Fruit fly (Drosophila melanogaster) whole organism, embryonic: ENCODE data around the gene dtn.

Experiments used
- Aef1 ChIP-seq: fragments of 200-800 bp; sonication (Bioruptor generic); IDR thresholded peaks from 3 replicates; pipeline ENCODE4 v1.3.6; 2022; ENCODE audit warnings: missing biosample characterization, missing genetic modification characterization
- Awh ChIP-seq: fragments of 200-800 bp; sonication (Bioruptor generic); IDR thresholded peaks from 2 replicates; pipeline ENCODE4, ENCODE4 v1.3.6; 2022; ENCODE audit warnings: missing biosample characterization, missing genetic modification characterization
- B-H1 ChIP-seq: fragments of 200-800 bp; sonication (Bioruptor generic); IDR thresholded peaks from 3 replicates; pipeline ENCODE4 v1.3.6; 2022; ENCODE audit warnings: missing biosample characterization, missing genetic modification characterization
- Bteb2 ChIP-seq: fragments of 200-800 bp; sonication (Bioruptor generic); optimal IDR thresholded peaks from 2 replicates; lab custom pipeline; 2016; ENCODE audit warnings: missing biosample characterization, missing genetic modification characterization
- CG1024 ChIP-seq: fragments of 200-800 bp; sonication (Bioruptor generic); IDR thresholded peaks from 2 replicates; pipeline ENCODE4 v1.3.6; 2022; ENCODE audit warnings: missing biosample characterization, missing genetic modification characterization
- CG10565 ChIP-seq: fragments of 200-800 bp; sonication (Bioruptor generic); optimal IDR thresholded peaks from 3 replicates; lab custom pipeline; 2016; ENCODE audit warnings: missing biosample characterization, mild to moderate bottlenecking, missing genetic modification characterization
- CG11247 ChIP-seq: fragments of 200-800 bp; sonication (Bioruptor generic); IDR thresholded peaks from 2 replicates; pipeline ENCODE4 v1.3.6; 2022; ENCODE audit warnings: missing biosample characterization, missing genetic modification characterization
- CG11560 ChIP-seq: fragments of 200-800 bp; sonication (Bioruptor generic); IDR thresholded peaks from 3 replicates; pipeline ENCODE4 v1.3.6; 2022; ENCODE audit warnings: missing biosample characterization, missing genetic modification characterization
- CG12219 ChIP-seq: fragments of 200-800 bp; sonication (Bioruptor generic); optimal IDR thresholded peaks from 3 replicates; lab custom pipeline; 2018; ENCODE audit warnings: missing biosample characterization, mild to moderate bottlenecking, missing genetic modification characterization
- CG12391 ChIP-seq: fragments of 200-800 bp; sonication (Bioruptor generic); optimal IDR thresholded peaks from 3 replicates; lab custom pipeline; 2018; ENCODE audit warnings: missing biosample characterization, mild to moderate bottlenecking, missing genetic modification characterization, moderate library complexity
- CG14014 ChIP-seq: fragments of 200-800 bp; sonication (Bioruptor generic); IDR thresholded peaks from 2 replicates; pipeline ENCODE4 v1.3.6; 2022; ENCODE audit warnings: missing biosample characterization, missing genetic modification characterization
- CG1529 ChIP-seq: fragments of 200-800 bp; sonication (Bioruptor generic); optimal IDR thresholded peaks from 3 replicates; lab custom pipeline; 2018; ENCODE audit warnings: missing biosample characterization, missing genetic modification characterization
- CG17186 ChIP-seq: fragments of 200-800 bp; sonication (Bioruptor generic); optimal IDR thresholded peaks from 3 replicates; lab custom pipeline; 2017; ENCODE audit warnings: missing biosample characterization, missing genetic modification reagents, missing genetic modification characterization
- CG3163 ChIP-seq: fragments of 200-800 bp; sonication (Bioruptor generic); optimal IDR thresholded peaks from 3 replicates; lab custom pipeline; 2016; ENCODE audit warnings: missing biosample characterization, missing genetic modification characterization
- CG32772 ChIP-seq: fragments of 200-800 bp; sonication (Bioruptor generic); IDR thresholded peaks from 2 replicates; pipeline ENCODE4 v1.3.6; 2022; ENCODE audit warnings: missing biosample characterization, missing genetic modification characterization
- CG6765 ChIP-seq: fragments of 200-800 bp; sonication (Bioruptor generic); optimal IDR thresholded peaks from 3 replicates; lab custom pipeline; 2017; ENCODE audit warnings: missing biosample characterization, mild to moderate bottlenecking, missing genetic modification characterization
- CG7963 ChIP-seq: fragments of 200-800 bp; sonication (Bioruptor generic); IDR thresholded peaks from 3 replicates; pipeline ENCODE4 v1.3.6; 2022; ENCODE audit warnings: missing biosample characterization, missing genetic modification characterization; ENCODE audit not compliant: partially characterized antibody
- CG9215 ChIP-seq: fragments of 200-800 bp; sonication (Bioruptor generic); IDR thresholded peaks from 2 replicates; pipeline ENCODE4 v1.3.6; 2022; ENCODE audit warnings: missing biosample characterization, missing genetic modification characterization
- CG9437 ChIP-seq: fragments of 200-800 bp; sonication (Bioruptor generic); optimal IDR thresholded peaks from 2 replicates; lab custom pipeline; 2018; ENCODE audit warnings: missing biosample characterization, mild to moderate bottlenecking, missing genetic modification characterization
- D19A ChIP-seq: fragments of 200-800 bp; optimal IDR thresholded peaks from 3 replicates; lab custom pipeline; 2019; ENCODE audit warnings: missing biosample characterization, mild to moderate bottlenecking, missing genetic modification characterization, moderate library complexity
- Dad ChIP-seq: fragments of 200-800 bp; sonication (Bioruptor generic); optimal IDR thresholded peaks from 3 replicates; lab custom pipeline; 2016; ENCODE audit warnings: missing biosample characterization, missing genetic modification characterization
- E2f1 ChIP-seq: fragments of 200-800 bp; sonication (Bioruptor generic); IDR thresholded peaks from 2 replicates; pipeline ENCODE4 v1.3.6; 2022; ENCODE audit warnings: missing biosample characterization, missing genetic modification characterization
- Fer3 ChIP-seq: fragments of 200-800 bp; sonication (Bioruptor generic); optimal IDR thresholded peaks from 2 replicates; lab custom pipeline; 2018; ENCODE audit warnings: missing biosample characterization, mild to moderate bottlenecking, missing genetic modification characterization, moderate library complexity
- Gsc ChIP-seq: fragments of 200-800 bp; sonication (Bioruptor generic); IDR thresholded peaks from 2 replicates; pipeline ENCODE4 v1.3.6; 2022; ENCODE audit warnings: missing biosample characterization, missing genetic modification characterization
- H15 ChIP-seq: fragments of 200-800 bp; sonication (Bioruptor generic); IDR thresholded peaks from 3 replicates; pipeline ENCODE4 v1.3.6; 2022; ENCODE audit warnings: missing biosample characterization, missing genetic modification characterization
- HLH3B ChIP-seq: fragments of 200-800 bp; sonication (Bioruptor generic); IDR thresholded peaks from 2 replicates; pipeline ENCODE4 v1.3.6; 2022; ENCODE audit warnings: missing biosample characterization, missing genetic modification characterization
- Hr3 ChIP-seq: fragments of 200-800 bp; sonication (Bioruptor generic); optimal IDR thresholded peaks from 3 replicates; lab custom pipeline; 2016; ENCODE audit warnings: missing biosample characterization, missing genetic modification characterization
- Hsf ChIP-seq: fragments of 200-800 bp; sonication (Bioruptor generic); optimal IDR thresholded peaks from 3 replicates; lab custom pipeline; 2016; ENCODE audit warnings: missing biosample characterization, missing genetic modification characterization
- Meics ChIP-seq: fragments of 200-800 bp; sonication (Bioruptor generic); optimal IDR thresholded peaks from 2 replicates; lab custom pipeline; 2017; ENCODE audit warnings: missing biosample characterization, mild to moderate bottlenecking, missing genetic modification characterization
- Mrtf ChIP-seq: fragments of 200-800 bp; sonication (Bioruptor generic); IDR thresholded peaks from 3 replicates; pipeline ENCODE4 v1.3.6; 2022; ENCODE audit warnings: missing biosample characterization, missing genetic modification characterization
- Sry-β ChIP-seq: fragments of 200-800 bp; sonication (Bioruptor generic); optimal IDR thresholded peaks from 2 replicates; lab custom pipeline; 2018; ENCODE audit warnings: missing biosample characterization, mild to moderate bottlenecking, missing genetic modification characterization, moderate library complexity
- Usf ChIP-seq: fragments of 200-800 bp; sonication (Bioruptor generic); optimal IDR thresholded peaks from 2 replicates; lab custom pipeline; 2017; ENCODE audit warnings: missing genotype, missing biosample characterization, missing genetic modification characterization
- chinmo ChIP-seq: fragments of 200-800 bp; sonication (Bioruptor generic); IDR thresholded peaks from 4 replicates; pipeline ENCODE4 v1.3.6; 2022; ENCODE audit warnings: missing biosample characterization, missing genetic modification characterization; ENCODE audit not compliant: partially characterized antibody
- ci ChIP-seq: fragments of 200-800 bp; sonication (Bioruptor generic); IDR thresholded peaks from 3 replicates; pipeline ENCODE4 v1.3.6; 2022; ENCODE audit warnings: missing biosample characterization, missing genetic modification characterization
- dmrt11E ChIP-seq: fragments of 200-800 bp; sonication (Bioruptor generic); optimal IDR thresholded peaks from 3 replicates; lab custom pipeline; 2018; ENCODE audit warnings: missing biosample characterization, mild to moderate bottlenecking, missing genetic modification characterization, moderate library complexity
- emc ChIP-seq: fragments of 200-800 bp; sonication (Bioruptor generic); optimal IDR thresholded peaks from 2 replicates; lab custom pipeline; 2016; ENCODE audit warnings: missing biosample characterization, missing genetic modification characterization
- eyg ChIP-seq: fragments of 200-800 bp; sonication (Bioruptor generic); optimal IDR thresholded peaks from 3 replicates; lab custom pipeline; 2016; ENCODE audit warnings: missing biosample characterization, missing genetic modification characterization
- gsb ChIP-seq: fragments of 200-800 bp; sonication (Bioruptor generic); IDR thresholded peaks from 2 replicates; pipeline ENCODE4 v1.3.6; 2022; ENCODE audit warnings: missing biosample characterization, missing genetic modification characterization
- gt ChIP-seq: fragments of 200-800 bp; sonication (Bioruptor generic); IDR thresholded peaks from 2 replicates; pipeline ENCODE4 v1.3.6; 2022; ENCODE audit warnings: missing biosample characterization, missing genetic modification characterization
- jing ChIP-seq: fragments of 200-800 bp; sonication (Bioruptor generic); optimal IDR thresholded peaks from 2 replicates; lab custom pipeline; 2018; ENCODE audit warnings: missing biosample characterization, mild to moderate bottlenecking, missing genetic modification characterization
- ken ChIP-seq: fragments of 200-800 bp; sonication (Bioruptor generic); IDR thresholded peaks from 3 replicates; pipeline ENCODE4 v1.3.6; 2022; ENCODE audit warnings: missing biosample characterization, missing genetic modification characterization
- lbe ChIP-seq: fragments of 200-800 bp; sonication (Bioruptor generic); optimal IDR thresholded peaks from 2 replicates; lab custom pipeline; 2016; ENCODE audit warnings: missing biosample characterization, mild to moderate bottlenecking, missing genetic modification characterization
- otp ChIP-seq: fragments of 200-800 bp; sonication (Bioruptor generic); IDR thresholded peaks from 3 replicates; pipeline ENCODE4, ENCODE4 v1.3.6; 2022; ENCODE audit warnings: missing biosample characterization, missing genetic modification characterization
- pum ChIP-seq: fragments of 200-800 bp; sonication (Bioruptor generic); optimal IDR thresholded peaks from 2 replicates; lab custom pipeline; 2016; ENCODE audit warnings: missing biosample characterization, missing genetic modification characterization
- pzg ChIP-seq: fragments of 200-800 bp; sonication (Bioruptor generic); optimal IDR thresholded peaks from 3 replicates; lab custom pipeline; 2018; ENCODE audit warnings: missing biosample characterization, mild to moderate bottlenecking, missing genetic modification characterization, moderate library complexity
- ro ChIP-seq: fragments of 200-800 bp; sonication (Bioruptor generic); IDR thresholded peaks from 2 replicates; pipeline ENCODE4 v1.3.6; 2022; ENCODE audit warnings: missing biosample characterization, missing genetic modification characterization
- scrt ChIP-seq: fragments of 200-800 bp; sonication (Bioruptor generic); optimal IDR thresholded peaks from 2 replicates; lab custom pipeline; 2018; ENCODE audit warnings: missing biosample characterization, mild to moderate bottlenecking, missing genetic modification characterization, moderate library complexity
- sens ChIP-seq: fragments of 200-800 bp; sonication (Bioruptor generic); peaks from one replicate; lab custom pipeline; 2016; ENCODE audit warnings: missing biosample characterization, missing genetic modification characterization
- shn ChIP-seq: fragments of 200-800 bp; sonication (Bioruptor generic); optimal IDR thresholded peaks from 3 replicates; lab custom pipeline; 2016; ENCODE audit warnings: missing biosample characterization, missing genetic modification characterization
- slou ChIP-seq: fragments of 200-800 bp; sonication (Bioruptor generic); optimal IDR thresholded peaks from 3 replicates; lab custom pipeline; 2016; ENCODE audit warnings: missing biosample characterization, missing genetic modification characterization
- sug ChIP-seq: fragments of 200-800 bp; optimal IDR thresholded peaks from 2 replicates; lab custom pipeline; 2019; ENCODE audit warnings: missing biosample characterization, mild to moderate bottlenecking, missing genetic modification characterization, moderate library complexity
- ttk ChIP-seq: fragments of 200-800 bp; sonication (Bioruptor generic); IDR thresholded peaks from 2 replicates; pipeline ENCODE4 v2.1.2; 2022; ENCODE audit warnings: missing biosample characterization, missing genetic modification characterization
- vvl ChIP-seq: fragments of 200-800 bp; sonication (Bioruptor generic); IDR thresholded peaks from 2 replicates; pipeline ENCODE4 v1.3.6; 2022; ENCODE audit warnings: missing biosample characterization, missing genetic modification characterization

dtn gene

DNA sequence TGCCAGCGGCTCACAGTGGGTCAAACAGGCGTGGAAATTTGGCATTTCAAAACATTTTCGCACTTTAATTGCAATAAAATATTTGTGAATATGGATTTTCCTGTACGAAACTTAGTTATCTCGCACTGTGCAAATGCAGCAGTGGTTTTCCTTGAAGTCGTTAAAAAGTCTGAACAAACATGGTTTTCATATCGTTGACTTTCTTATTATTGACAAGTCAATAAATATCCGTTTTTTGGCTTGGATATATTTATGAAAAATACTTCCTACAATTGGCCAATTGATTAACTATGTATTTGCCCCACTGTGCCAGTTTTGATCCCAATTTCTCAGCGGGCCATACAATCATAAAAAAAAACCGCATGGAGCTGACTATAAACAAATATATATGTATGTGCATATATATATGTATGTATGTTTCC, 40.0 kb downstream of the dtn start:
- TF ChIP-seq ttk (GFP tag; lab: Robert Waterston, UW) = peak; percentile 96
- TF ChIP-seq chinmo (GFP tag; lab: Robert Waterston, UW) = no peak
- peak; percentile 69 for TF ChIP-seq lbe
- TF ChIP-seq CG1529 (GFP tag; lab: Kevin White, UChicago) = peak; percentile 97
- TF ChIP-seq CG9437 (GFP tag; lab: Kevin White, UChicago) = peak; percentile 95
- TF ChIP-seq Gsc (GFP tag; lab: Robert Waterston, UW) = peak; percentile 84
- TF ChIP-seq CG11560 (tag; lab: Robert Waterston, UW) = peak; percentile 88
- peak; percentile 97 for TF ChIP-seq Hsf (GFP tag; lab: Kevin White, UChicago)
- TF ChIP-seq Mrtf (GFP tag; lab: Robert Waterston, UW) = peak; percentile 93
- TF ChIP-seq slou (GFP tag; lab: Kevin White, UChicago) = peak; percentile 85
- TF ChIP-seq H15 (GFP tag; lab: Robert Waterston, UW) = peak; percentile 91
- TF ChIP-seq Dad (GFP tag; lab: Kevin White, UChicago) = peak; percentile 96
- TF ChIP-seq E2f1 (GFP tag; lab: Robert Waterston, UW) = peak; percentile 93
- peak; percentile 82 for TF ChIP-seq CG11247
- peak; percentile 91 for TF ChIP-seq otp (GFP tag; lab: Robert Waterston, UW)
- TF ChIP-seq Awh (GFP tag; lab: Robert Waterston, UW) = peak; percentile 93
- TF ChIP-seq CG12391 (tag; lab: Kevin White, UChicago) = peak; percentile 96
- TF ChIP-seq CG3163 (GFP tag; lab: Kevin White, UChicago) = peak; percentile 82
- TF ChIP-seq D19A (tag; lab: Kevin White, UChicago) = peak; percentile 93
- TF ChIP-seq Sry-β (GFP tag; lab: Kevin White, UChicago) = peak; percentile 62
- TF ChIP-seq sug (tag; lab: Kevin White, UChicago) = peak; percentile 86
- TF ChIP-seq CG1024 (GFP tag; lab: Robert Waterston, UW) = peak; percentile 88
- TF ChIP-seq Bteb2 = peak; percentile 94
- peak; percentile 85 for TF ChIP-seq scrt (GFP tag; lab: Kevin White, UChicago)
- TF ChIP-seq HLH3B (GFP tag; lab: Robert Waterston, UW) = peak; percentile 94
- peak; percentile 96 for TF ChIP-seq jing
- TF ChIP-seq pzg (GFP tag; lab: Kevin White, UChicago) = no peak
- peak; percentile 89 for TF ChIP-seq gsb (GFP tag; lab: Robert Waterston, UW)
- peak; percentile 95 for TF ChIP-seq vvl (GFP tag; lab: Robert Waterston, UW)
- TF ChIP-seq Hr3 (GFP tag; lab: Kevin White, UChicago) = peak; percentile 96
- peak; percentile 89 for TF ChIP-seq CG6765 (GFP tag; lab: Kevin White, UChicago)
- peak; percentile 95 for TF ChIP-seq CG32772 (GFP tag; lab: Robert Waterston, UW)
- TF ChIP-seq dmrt11E = peak; percentile 90
- peak; percentile 91 for TF ChIP-seq Fer3 (tag; lab: Kevin White, UChicago)
- peak; percentile 91 for TF ChIP-seq CG14014 (GFP tag; lab: Robert Waterston, UW)
- peak; percentile 83 for TF ChIP-seq emc (GFP tag; lab: Kevin White, UChicago)
- peak; percentile 96 for TF ChIP-seq shn (GFP tag; lab: Kevin White, UChicago)
- peak; percentile 83 for TF ChIP-seq ro (GFP tag; lab: Robert Waterston, UW)
- TF ChIP-seq ken (GFP tag; lab: Robert Waterston, UW) = peak; percentile 95
- no peak for TF ChIP-seq CG7963 (GFP tag; lab: Robert Waterston, UW)
- peak; percentile 83 for TF ChIP-seq Usf (GFP tag; lab: Kevin White, UChicago)
- TF ChIP-seq CG12219 (GFP tag; lab: Kevin White, UChicago) = peak; percentile 95
- peak; percentile 95 for TF ChIP-seq Meics (GFP tag; lab: Kevin White, UChicago)
- peak; percentile 88 for TF ChIP-seq CG9215 (GFP tag; lab: Robert Waterston, UW)
- peak; percentile 86 for TF ChIP-seq eyg
- peak; percentile 93 for TF ChIP-seq Aef1 (GFP tag; lab: Robert Waterston, UW)
- peak; percentile 93 for TF ChIP-seq B-H1
- TF ChIP-seq gt (GFP tag; lab: Robert Waterston, UW) = peak; percentile 85
- TF ChIP-seq ci (GFP tag; lab: Robert Waterston, UW) = peak; percentile 95
- TF ChIP-seq CG10565 (GFP tag; lab: Kevin White, UChicago) = peak; percentile 87
- TF ChIP-seq pum = peak; percentile 96
- peak; percentile 100 for TF ChIP-seq sens (GFP tag; lab: Kevin White, UChicago)
- TF ChIP-seq CG17186 = peak; percentile 87
